Fruit fly (Drosophila melanogaster) whole organism: Measurements from ENCODE around the gene CG5810.

Experiments
- CG8478 ChIP-seq: fragments of >200 bp; optimal IDR thresholded peaks from 2 replicates; lab custom pipeline; 2018; ENCODE audit warnings: inconsistent platforms
- Dll ChIP-seq: fragments of >200 bp; optimal IDR thresholded peaks from 2 replicates; lab custom pipeline; 2017
- pan ChIP-seq: fragments of >200 bp; optimal IDR thresholded peaks from 2 replicates; lab custom pipeline; 2017
- usp ChIP-seq: fragments of >200 bp; optimal IDR thresholded peaks from 2 replicates; lab custom pipeline; 2017; ENCODE audit warnings: missing biosample characterization, missing genetic modification characterization, mixed read lengths

DNA sequence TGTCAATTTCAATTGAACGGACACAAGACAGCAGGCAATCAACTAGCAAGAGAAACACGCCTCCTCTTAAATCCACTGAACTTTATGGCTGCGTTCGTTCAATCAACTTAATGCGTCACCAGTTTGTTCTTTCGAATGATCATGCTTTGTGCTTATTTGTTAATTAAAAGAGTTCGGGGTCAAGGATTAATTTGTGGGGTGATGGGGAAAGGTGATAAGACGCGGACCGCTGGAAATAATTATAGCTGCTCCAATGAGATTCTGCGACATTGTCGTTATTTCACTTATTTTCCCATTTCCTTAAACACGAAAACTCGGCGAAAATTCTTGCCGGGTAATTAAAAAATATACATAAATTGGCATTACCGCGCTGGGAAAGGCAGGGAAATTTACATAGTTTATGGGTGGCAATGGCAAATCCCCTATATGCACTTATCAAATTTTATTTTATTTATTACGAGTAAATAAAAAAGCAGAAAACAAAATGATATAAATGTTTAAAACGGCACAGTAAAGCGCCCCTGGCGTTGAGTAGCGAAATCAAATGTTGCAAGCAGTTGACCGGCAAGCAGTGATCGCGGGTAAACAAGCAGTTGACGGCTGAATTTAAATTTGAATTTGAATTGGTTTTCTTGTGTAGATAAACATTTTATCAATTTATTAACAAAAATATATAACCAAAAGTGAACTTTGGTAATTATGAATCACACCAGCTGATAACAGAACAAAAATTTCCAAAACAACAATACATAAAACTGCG, 21.0 kb downstream of the CG5810 start:
- TF ChIP-seq CG8478 (lab: Kevin White, UChicago) (no peak), Dll (lab: Kevin White, UChicago) (no peak), pan (no peak), usp (GFP tag; lab: Kevin White, UChicago) (no peak)
